Worm (Caenorhabditis elegans) whole organism, young adult: ENCODE data around the gene nsy-1.

Experiments
- B0261.1 ChIP-seq: sonication (generic microtip); optimal IDR thresholded peaks from 2 replicates; lab custom pipeline; 2016; ENCODE audit warnings: mild to moderate bottlenecking, missing genetic modification characterization, moderate library complexity, missing compliant biosample characterization
- C06A6.2 ChIP-seq: fragments of 200-800 bp; sonication (Bioruptor generic); conservative IDR thresholded peaks from 2 replicates; pipeline ENCODE4 v1.3.6; 2022; ENCODE audit warnings: missing genetic modification characterization, missing compliant biosample characterization
- F52B5.7 ChIP-seq: sonication (generic microtip); optimal IDR thresholded peaks from 2 replicates; lab custom pipeline; 2016; ENCODE audit warnings: mild to moderate bottlenecking, missing genetic modification characterization, missing compliant biosample characterization
- F57C9.4 ChIP-seq: sonication (generic microtip); optimal IDR thresholded peaks from 2 replicates; lab custom pipeline; 2017; ENCODE audit warnings: mild to moderate bottlenecking, missing genetic modification characterization, missing compliant biosample characterization
- K11D2.4 ChIP-seq: fragments of 200-800 bp; sonication (Bioruptor generic); IDR thresholded peaks from 2 replicates; pipeline ENCODE4 v1.3.6; 2022; ENCODE audit warnings: missing genetic modification reagents, missing genetic modification characterization, missing compliant biosample characterization
- Y53G8AR.9 ChIP-seq: fragments of 200-800 bp; sonication (Bioruptor generic); conservative IDR thresholded peaks from 2 replicates; pipeline ENCODE4 v1.3.6; 2022; ENCODE audit warnings: missing genetic modification reagents, missing genetic modification characterization, missing compliant biosample characterization
- Y95B8A.8 ChIP-seq: fragments of 200-800 bp; sonication (Bioruptor generic); IDR thresholded peaks from 2 replicates; pipeline ENCODE4 v1.3.6; 2022; ENCODE audit warnings: missing genetic modification reagents, missing genetic modification characterization, missing compliant biosample characterization
- ZK185.1 ChIP-seq: sonication (generic microtip); optimal IDR thresholded peaks from 2 replicates; lab custom pipeline; 2016; ENCODE audit warnings: mild to moderate bottlenecking, missing genetic modification characterization, missing compliant biosample characterization; ENCODE audit not compliant: poor library complexity, severe bottlenecking
- akir-1 ChIP-seq: fragments of 200-800 bp; sonication (Bioruptor generic); optimal IDR thresholded peaks from 2 replicates; lab custom pipeline; 2018; ENCODE audit warnings: mild to moderate bottlenecking, missing genetic modification characterization, moderate library complexity, missing compliant biosample characterization
- ama-1 ChIP-seq, 3 experiments: fragments of 150-350 bp in 1 of 3; sonication (generic microtip) in 2 of 3; optimal IDR thresholded peaks; 2 replicates each; lab custom pipeline; 2014 to 2018; ENCODE audit warnings: missing biosample characterization in 2 of 3, missing genetic modification characterization in 2 of 3, missing genetic modification reagents in 2 of 3
- attf-3 ChIP-seq: fragments of 200-800 bp; sonication (Bioruptor generic); conservative IDR thresholded peaks from 2 replicates; pipeline ENCODE4 v1.3.6; 2022; ENCODE audit warnings: missing genetic modification reagents, missing genetic modification characterization, missing compliant biosample characterization
- ccch-3 ChIP-seq: fragments of 200-800 bp; sonication (Bioruptor generic); optimal IDR thresholded peaks from 2 replicates; lab custom pipeline; 2018; ENCODE audit warnings: mild to moderate bottlenecking, missing genetic modification characterization, missing compliant biosample characterization
- cebp-1 ChIP-seq, 2 experiments: fragments of 200-800 bp in 1 of 2; sonication (Bioruptor generic) in 1 of 2; sonication (generic microtip) in 1 of 2; IDR thresholded peaks in 1 of 2; optimal IDR thresholded peaks in 1 of 2; 2 replicates each; pipeline versions ENCODE4 v1.3.6 to Lab custom; 2017 to 2022; ENCODE audit warnings: missing compliant biosample characterization in 2 of 2, missing genetic modification characterization in 2 of 2, mild to moderate bottlenecking in 1 of 2, missing genetic modification reagents in 1 of 2, moderate library complexity in 1 of 2
- ceh-27 ChIP-seq: fragments of 200-800 bp; sonication (Bioruptor generic); optimal IDR thresholded peaks from 2 replicates; lab custom pipeline; 2018; ENCODE audit warnings: mild to moderate bottlenecking, missing genetic modification characterization, moderate library complexity, missing compliant biosample characterization
- ceh-79 ChIP-seq: sonication (generic microtip); optimal IDR thresholded peaks from 2 replicates; lab custom pipeline; 2017; ENCODE audit warnings: mild to moderate bottlenecking, missing genetic modification characterization, missing compliant biosample characterization
- ceh-91 ChIP-seq: fragments of 200-800 bp; sonication (Bioruptor generic); IDR thresholded peaks from 2 replicates; pipeline ENCODE4 v1.3.6; 2022; ENCODE audit warnings: missing genetic modification reagents, missing genetic modification characterization, missing compliant biosample characterization
- chd-7 ChIP-seq: sonication (generic microtip); optimal IDR thresholded peaks from 2 replicates; lab custom pipeline; 2016; ENCODE audit warnings: mild to moderate bottlenecking, missing genetic modification characterization, moderate library complexity, missing compliant biosample characterization
- dpl-1 ChIP-seq: fragments of 150-350 bp; optimal IDR thresholded peaks from 2 replicates; lab custom pipeline; 2014; ENCODE audit warnings: missing biosample characterization, missing genetic modification reagents, missing genetic modification characterization
- egl-18 ChIP-seq: fragments of 200-800 bp; sonication (Bioruptor generic); IDR thresholded peaks from 2 replicates; pipeline ENCODE4 v1.3.6; 2022; ENCODE audit warnings: missing genetic modification reagents, missing genetic modification characterization, missing compliant biosample characterization
- ets-4 ChIP-seq: fragments of 200-800 bp; sonication (Bioruptor generic); optimal IDR thresholded peaks from 2 replicates; lab custom pipeline; 2018; ENCODE audit warnings: mild to moderate bottlenecking, missing genetic modification characterization, missing compliant biosample characterization
- gei-17 ChIP-seq: fragments of 200-800 bp; sonication (Bioruptor generic); optimal IDR thresholded peaks from 2 replicates; lab custom pipeline; 2018; ENCODE audit warnings: mild to moderate bottlenecking, missing genetic modification characterization, missing compliant biosample characterization
- hlh-26 ChIP-seq: fragments of 200-800 bp; sonication (Bioruptor generic); conservative IDR thresholded peaks from 2 replicates; pipeline ENCODE4 v1.3.6; 2022; ENCODE audit warnings: missing genetic modification reagents, missing genetic modification characterization, missing compliant biosample characterization
- hrde-1 ChIP-seq: sonication (generic microtip); optimal IDR thresholded peaks from 2 replicates; lab custom pipeline; 2016; ENCODE audit warnings: missing genetic modification characterization, mild to moderate bottlenecking, missing compliant biosample characterization, moderate library complexity, missing genotype, missing genetic modification reagents, borderline replicate concordance
- hsf-1 ChIP-seq: fragments of 200-800 bp; sonication (Bioruptor generic); IDR thresholded peaks from 2 replicates; pipeline ENCODE4 v1.3.6; 2022; ENCODE audit warnings: missing genetic modification reagents, missing genetic modification characterization, missing compliant biosample characterization
- let-526 ChIP-seq: fragments of 200-800 bp; sonication (Bioruptor generic); IDR thresholded peaks from 2 replicates; pipeline ENCODE4 v1.3.6; 2022; ENCODE audit warnings: missing genetic modification reagents, missing genetic modification characterization, missing compliant biosample characterization
- madf-10 ChIP-seq: sonication (generic microtip); optimal IDR thresholded peaks from 2 replicates; lab custom pipeline; 2016; ENCODE audit warnings: mild to moderate bottlenecking, missing genetic modification characterization, missing compliant biosample characterization
- madf-3 ChIP-seq: fragments of 200-800 bp; sonication (Bioruptor generic); IDR thresholded peaks from 2 replicates; pipeline ENCODE4 v1.3.6; 2022; ENCODE audit warnings: missing genetic modification reagents, missing genetic modification characterization, missing compliant biosample characterization
- madf-6 ChIP-seq: fragments of 200-800 bp; sonication (Bioruptor generic); IDR thresholded peaks from 2 replicates; pipeline ENCODE4 v1.3.6; 2022; ENCODE audit warnings: missing genetic modification reagents, missing genetic modification characterization, missing compliant biosample characterization
- madf-8 ChIP-seq: fragments of 200-800 bp; sonication (Bioruptor generic); conservative IDR thresholded peaks from 2 replicates; pipeline ENCODE4 v1.3.6; 2022; ENCODE audit warnings: missing genetic modification reagents, missing genetic modification characterization, missing compliant biosample characterization
- mcd-1 ChIP-seq: fragments of 200-800 bp; sonication (Bioruptor generic); IDR thresholded peaks from 2 replicates; pipeline ENCODE4 v1.3.6; 2022; ENCODE audit warnings: missing genetic modification reagents, missing genetic modification characterization, missing compliant biosample characterization
- mxl-1 ChIP-seq: sonication (generic microtip); optimal IDR thresholded peaks from 2 replicates; lab custom pipeline; 2016; ENCODE audit warnings: missing genetic modification characterization, missing compliant biosample characterization
- nfya-1 ChIP-seq: sonication (generic microtip); optimal IDR thresholded peaks from 2 replicates; lab custom pipeline; 2017; ENCODE audit warnings: antibody characterized with exemption, missing compliant biosample characterization, missing genetic modification characterization, borderline replicate concordance; ENCODE audit not compliant: insufficient read depth
- nhr-27 ChIP-seq: fragments of 200-800 bp; sonication (Bioruptor generic); optimal IDR thresholded peaks from 2 replicates; lab custom pipeline; 2018; ENCODE audit warnings: mild to moderate bottlenecking, missing genetic modification characterization, moderate library complexity, missing compliant biosample characterization
- rec-8 ChIP-seq, 2 experiments: sonication (generic microtip); optimal IDR thresholded peaks; 2 replicates each; lab custom pipeline; 2016; ENCODE audit warnings: mild to moderate bottlenecking in 2 of 2, missing genetic modification characterization in 2 of 2, missing genetic modification reagents in 2 of 2, missing genotype in 2 of 2, missing biosample characterization in 1 of 2, missing compliant biosample characterization in 1 of 2, moderate library complexity in 1 of 2
- sea-2 ChIP-seq: fragments of 200-800 bp; sonication (Bioruptor generic); IDR thresholded peaks from 2 replicates; pipeline ENCODE4 v1.3.6; 2022; ENCODE audit warnings: missing genetic modification characterization, missing compliant biosample characterization
- snpc-1.1 ChIP-seq: sonication (generic microtip); optimal IDR thresholded peaks from 2 replicates; lab custom pipeline; 2017; ENCODE audit warnings: missing genetic modification characterization, mild to moderate bottlenecking, missing compliant biosample characterization, antibody characterized with exemption, moderate library complexity, missing genotype, missing genetic modification reagents; ENCODE audit not compliant: insufficient read depth
- snpc-1.3 ChIP-seq: sonication (generic microtip); optimal IDR thresholded peaks from 2 replicates; lab custom pipeline; 2017; ENCODE audit warnings: missing genetic modification characterization, mild to moderate bottlenecking, missing compliant biosample characterization, antibody characterized with exemption, moderate library complexity, missing genotype, missing genetic modification reagents; ENCODE audit not compliant: insufficient read depth
- snpc-4 ChIP-seq, 5 experiments: fragments of 150-350 bp in 1 of 5; sonication (generic microtip) in 4 of 5; optimal IDR thresholded peaks; 2 replicates each; lab custom pipeline; 2014 to 2018; ENCODE audit warnings: missing genetic modification characterization in 5 of 5, missing biosample characterization in 3 of 5, antibody characterized with exemption in 2 of 5, mild to moderate bottlenecking in 2 of 5, missing compliant biosample characterization in 2 of 5, missing genotype in 2 of 5, moderate library complexity in 2 of 5, missing genetic modification reagents in 1 of 5
- ztf-18 ChIP-seq: sonication (generic microtip); optimal IDR thresholded peaks from 2 replicates; lab custom pipeline; 2016; ENCODE audit warnings: missing genotype, mild to moderate bottlenecking, missing genetic modification characterization, missing compliant biosample characterization
- ztf-26 ChIP-seq: sonication (generic microtip); optimal IDR thresholded peaks from 2 replicates; lab custom pipeline; 2017; ENCODE audit warnings: missing genetic modification characterization, missing compliant biosample characterization
- ztf-3 ChIP-seq: fragments of 200-800 bp; sonication (Bioruptor generic); optimal IDR thresholded peaks from 2 replicates; lab custom pipeline; 2018; ENCODE audit warnings: mild to moderate bottlenecking, missing genetic modification characterization, missing compliant biosample characterization

nsy-1 gene

ce11 chrII:5016977-5017585, 5.5 kb upstream of the nsy-1 start (continued):
- TF ChIP-seq snpc-4 (GFP tag; optimal IDR thresholded peaks at IDR 0.05; lab: Kevin White, UChicago) (no peak), snpc-4 (tag; optimal IDR thresholded peaks at IDR 0.05; lab: Kevin White, UChicago) (peak in 2 of 4 experiments; percentile 35 to 52), ztf-18 (tag; lab: Kevin White, UChicago) (peak; percentile 17), ceh-79 (tag; lab: Kevin White, UChicago) (no peak), ccch-3 (GFP tag; lab: Kevin White, UChicago) (no peak), dpl-1 (no peak), madf-3 (GFP tag; lab: Robert Waterston, UW) (no peak), snpc-1.3 (tag; lab: Kevin White, UChicago) (no peak), hrde-1 (tag; lab: Kevin White, UChicago) (no peak), ztf-26 (tag; lab: Kevin White, UChicago) (no peak), F52B5.7 (tag; lab: Kevin White, UChicago) (no peak), Y53G8AR.9 (GFP tag; lab: Robert Waterston, UW) (no peak), C06A6.2 (GFP tag; lab: Robert Waterston, UW) (no peak), snpc-1.1 (tag; lab: Kevin White, UChicago) (no peak), nhr-27 (tag; lab: Kevin White, UChicago) (no peak), B0261.1 (no peak), akir-1 (no peak), chd-7 (tag; lab: Kevin White, UChicago) (peak; percentile 69), sea-2 (GFP tag; lab: Robert Waterston, UW) (no peak), ceh-27 (GFP tag; lab: Kevin White, UChicago) (peak; percentile 44), cebp-1 (GFP tag; IDR thresholded peaks at IDR 0.05; lab: Robert Waterston, UW) (no peak), cebp-1 (tag; optimal IDR thresholded peaks at IDR 0.05; lab: Kevin White, UChicago) (peak; percentile 66), mcd-1 (GFP tag; lab: Robert Waterston, UW) (peak; percentile 56), madf-10 (tag; lab: Kevin White, UChicago) (no peak), K11D2.4 (GFP tag; lab: Robert Waterston, UW) (peak; percentile 74; the same call in 1 of the 2 replicates), egl-18 (no peak), nfya-1 (no peak), attf-3 (GFP tag; lab: Robert Waterston, UW) (no peak)

DNA sequence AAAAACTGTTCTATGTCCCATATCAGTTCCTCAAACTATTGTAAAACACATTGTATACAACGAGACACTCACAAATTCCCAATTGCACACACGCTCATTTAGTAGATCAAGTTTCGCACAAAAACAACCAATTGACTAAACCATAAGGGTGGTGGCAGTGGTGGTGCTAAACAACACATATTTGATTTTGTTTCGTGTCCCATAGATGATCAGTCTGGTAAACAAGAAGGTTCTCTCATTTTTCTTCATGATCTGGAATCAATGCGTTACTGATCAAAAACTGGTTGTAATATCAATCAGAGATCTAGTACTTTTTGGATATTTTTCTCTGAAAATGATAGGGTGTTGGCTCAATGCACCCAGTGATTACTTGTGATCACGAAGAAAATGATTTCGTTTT, 4.0 kb upstream of the nsy-1 start:
- TF ChIP-seq F57C9.4 (tag; lab: Kevin White, UChicago), result no peak
- TF ChIP-seq hlh-26 (GFP tag; lab: Robert Waterston, UW), result no peak
- no peak for TF ChIP-seq ZK185.1 (tag; lab: Kevin White, UChicago)
- no peak for TF ChIP-seq gei-17 (GFP tag; lab: Kevin White, UChicago)
- TF ChIP-seq ets-4 (GFP tag; lab: Kevin White, UChicago), result no peak
- TF ChIP-seq Y95B8A.8, result no peak
- no peak for TF ChIP-seq ceh-91 (GFP tag; lab: Robert Waterston, UW)
- no peak for TF ChIP-seq K11D2.4 (GFP tag; lab: Robert Waterston, UW)
- TF ChIP-seq madf-8 (GFP tag; lab: Robert Waterston, UW), result no peak
- TF ChIP-seq egl-18, result no peak
- TF ChIP-seq let-526 (GFP tag; lab: Robert Waterston, UW), result no peak
- no peak for TF ChIP-seq madf-6
- TF ChIP-seq hsf-1 (GFP tag; lab: Robert Waterston, UW), result no peak
- no peak for TF ChIP-seq ztf-3 (GFP tag; lab: Kevin White, UChicago)
- no peak for TF ChIP-seq mxl-1
- TF ChIP-seq ama-1 (optimal IDR thresholded peaks at IDR 0.05; lab: Kevin White, UChicago), result no peak
- TF ChIP-seq ama-1 (GFP tag; optimal IDR thresholded peaks at IDR 0.05; lab: Kevin White, UChicago), result no peak
- no peak for TF ChIP-seq rec-8 (tag; optimal IDR thresholded peaks at IDR 0.05; lab: Kevin White, UChicago)
- no peak for TF ChIP-seq nhr-27 (tag; lab: Kevin White, UChicago)
